Worm (Caenorhabditis elegans) whole organism, midembryonic: Measurements from ENCODE around the gene paic-1.

Experiments
- cog-1 ChIP-seq: sonication (generic microtip); optimal IDR thresholded peaks from 2 replicates; lab custom pipeline; 2016; ENCODE audit warnings: missing genetic modification characterization, missing compliant biosample characterization
- flt-1 ChIP-seq: fragments of 200-800 bp; sonication (Bioruptor generic); IDR thresholded peaks from 2 replicates; pipeline ENCODE4 v1.3.6; 2022; ENCODE audit warnings: missing genetic modification characterization, missing compliant biosample characterization
- ref-1 ChIP-seq: fragments of 200-800 bp; sonication (Bioruptor generic); conservative IDR thresholded peaks from 2 replicates; pipeline ENCODE4 v1.3.6; 2022; ENCODE audit warnings: missing genetic modification reagents, missing genetic modification characterization, missing compliant biosample characterization
- ztf-23 ChIP-seq: fragments of 200-800 bp; sonication (Bioruptor generic); IDR thresholded peaks from 2 replicates; pipeline ENCODE4 v1.3.6; 2022; ENCODE audit warnings: missing genetic modification reagents, missing genetic modification characterization, missing compliant biosample characterization
- ztf-29 ChIP-seq: fragments of 200-800 bp; sonication (Bioruptor generic); IDR thresholded peaks from 2 replicates; pipeline ENCODE4 v1.3.6; 2022; ENCODE audit warnings: missing genetic modification reagents, missing genetic modification characterization, missing compliant biosample characterization

ce11 chrII:4369715-4370114 is 2.6 kb downstream of the paic-1 start:
- TF ChIP-seq flt-1 (GFP tag; lab: Robert Waterston, UW), result no peak
- TF ChIP-seq ztf-23, result no peak
- no peak for TF ChIP-seq cog-1 (tag; lab: Kevin White, UChicago)
- no peak for TF ChIP-seq ztf-29
- no peak for TF ChIP-seq ref-1 (GFP tag; lab: Robert Waterston, UW)
